Worm (Caenorhabditis elegans) whole organism, L1 larva: ENCODE results near the gene sdc-2.

Experiments
- F16B12.6 ChIP-seq: fragments of 150-350 bp; optimal IDR thresholded peaks from 2 replicates; lab custom pipeline; 2014; ENCODE audit warnings: missing biosample characterization, missing genetic modification characterization
- ama-1 ChIP-seq: fragments of 150-350 bp; optimal IDR thresholded peaks from 2 replicates; lab custom pipeline; 2014
- ceh-82 ChIP-seq, 3 experiments: fragments of 150-350 bp in 1 of 3; sonication (generic microtip) in 2 of 3; optimal IDR thresholded peaks; 2 replicates each; lab custom pipeline; 2014 to 2017; ENCODE audit warnings: missing biosample characterization in 3 of 3, missing genetic modification characterization in 3 of 3
- elt-2 ChIP-seq: sonication (generic microtip); optimal IDR thresholded peaks from 2 replicates; lab custom pipeline; 2016; ENCODE audit warnings: missing genetic modification characterization, mild to moderate bottlenecking, inconsistent platforms, missing compliant biosample characterization, missing genetic modification reagents
- elt-3 ChIP-seq, 6 experiments: fragments of 150-350 bp in 1 of 6; sonication (generic microtip); optimal IDR thresholded peaks; 2 replicates each; lab custom pipeline; 2017 to 2018; ENCODE audit warnings: missing biosample characterization in 6 of 6, missing genetic modification characterization in 6 of 6, inconsistent platforms in 1 of 6
- ets-5 ChIP-seq: fragments of 200-800 bp; sonication (Bioruptor generic); IDR thresholded peaks from 2 replicates; pipeline ENCODE4 v1.3.6; 2022; ENCODE audit warnings: missing genetic modification characterization, missing compliant biosample characterization
- lin-15B ChIP-seq: fragments of 150-350 bp; sonication (generic microtip); optimal IDR thresholded peaks from 3 replicates; lab custom pipeline; 2014; ENCODE audit warnings: missing biosample characterization, missing genetic modification characterization
- lsy-2 ChIP-seq, 2 experiments: fragments of 150-350 bp; optimal IDR thresholded peaks; 2 replicates each; lab custom pipeline; 2014; ENCODE audit warnings: missing biosample characterization in 2 of 2, missing genetic modification characterization in 2 of 2
- unc-62 ChIP-seq: fragments of 150-350 bp; optimal IDR thresholded peaks from 2 replicates; lab custom pipeline; 2014; ENCODE audit warnings: missing biosample characterization, missing genetic modification reagents, missing genetic modification characterization

ce11 chrX:11555046-11555445, 32.5 kb downstream of the sdc-2 start:
- TF ChIP-seq ets-5 (GFP tag; lab: Robert Waterston, UW) (no peak), ama-1 (no peak), elt-3 (tag; optimal IDR thresholded peaks at IDR 0.05; lab: Kevin White, UChicago) (no peak), F16B12.6 (no peak), unc-62 (GFP tag; lab: Kevin White, UChicago) (no peak), lsy-2 (tag; optimal IDR thresholded peaks at IDR 0.05; lab: Kevin White, UChicago) (no peak), lin-15B (tag; lab: Kevin White, UChicago) (no peak), ceh-82 (tag; optimal IDR thresholded peaks at IDR 0.05; lab: Kevin White, UChicago) (no peak), elt-2 (tag; lab: Kevin White, UChicago) (peak; percentile 35)
